Worm (Caenorhabditis elegans): ENCODE measurements around the gene T16G12.12.

T16G12.12 gene

ce11 chrIII:10064140-10064539, 10.7 kb downstream of the T16G12.12 start, which contains the start of gene ekl-6 (continued):
- no peak for TF ChIP-seq hpl-2 (GFP tag; optimal IDR thresholded peaks at IDR 0.05)
- TF ChIP-seq ztf-11 (tag; optimal IDR thresholded peaks at IDR 0.05) = peak in 1 of 2 experiments; percentile 89
- peak; percentile 40 for TF ChIP-seq fkh-8 (tag; optimal IDR thresholded peaks at IDR 0.05)
- TF ChIP-seq alr-1 (tag; optimal IDR thresholded peaks at IDR 0.05; ENCODE audit: borderline replicate concordance) = no peak
- no peak for TF ChIP-seq sptf-1 (tag; optimal IDR thresholded peaks at IDR 0.05)
- no peak for TF ChIP-seq C34B4.2 (tag; optimal IDR thresholded peaks at IDR 0.05)
- peak; percentile 14 for TF ChIP-seq F16B12.6 (tag; optimal IDR thresholded peaks at IDR 0.05)
- no peak for TF ChIP-seq tlp-1 (tag; optimal IDR thresholded peaks at IDR 0.05)
- TF ChIP-seq fkh-4 (tag; optimal IDR thresholded peaks at IDR 0.05; ENCODE audit: borderline replicate concordance) = peak; percentile 87
- TF ChIP-seq ceh-88 (GFP tag; IDR thresholded peaks at IDR 0.05) = no peak
- TF ChIP-seq zag-1 (tag; optimal IDR thresholded peaks at IDR 0.05) = no peak
- TF ChIP-seq nhr-47 (tag; optimal IDR thresholded peaks at IDR 0.05) = peak; percentile 80
- TF ChIP-seq pag-3 (tag; optimal IDR thresholded peaks at IDR 0.05; ENCODE audit: borderline replicate concordance, insufficient read depth) = no peak
- TF ChIP-seq isw-1 (GFP tag; IDR thresholded peaks at IDR 0.05) = peak; percentile 23
- TF ChIP-seq efl-3 (GFP tag; optimal IDR thresholded peaks at IDR 0.05) = no peak
- no peak for TF ChIP-seq nhr-84 (tag; optimal IDR thresholded peaks at IDR 0.05)
- TF ChIP-seq egl-13 (tag; optimal IDR thresholded peaks at IDR 0.05) = peak; percentile 73
- no peak for TF ChIP-seq nhr-11 (tag; optimal IDR thresholded peaks at IDR 0.05)
- TF ChIP-seq nhr-76 (tag; optimal IDR thresholded peaks at IDR 0.05) = no peak
- no peak for TF ChIP-seq hlh-17 (GFP tag; optimal IDR thresholded peaks at IDR 0.05; ENCODE audit: borderline replicate concordance)
- peak; percentile 82 for TF ChIP-seq sox-4 (tag; optimal IDR thresholded peaks at IDR 0.05)
- TF ChIP-seq tbx-2 (tag; optimal IDR thresholded peaks at IDR 0.05) = peak; percentile 80
- TF ChIP-seq ces-1 (GFP tag; optimal IDR thresholded peaks at IDR 0.05) = no peak
- TF ChIP-seq lsy-2 (tag; optimal IDR thresholded peaks at IDR 0.05) = peak in 1 of 2 experiments; percentile 71
- peak; percentile 97 for TF ChIP-seq rnt-1 (tag; optimal IDR thresholded peaks at IDR 0.05)
- TF ChIP-seq nhr-20 (tag; optimal IDR thresholded peaks at IDR 0.05) = peak; percentile 75
- no peak for TF ChIP-seq nhr-71 (tag; optimal IDR thresholded peaks at IDR 0.05)
- peak; percentile 76 for TF ChIP-seq xbp-1 (tag; optimal IDR thresholded peaks at IDR 0.05)
- TF ChIP-seq mep-1 (tag; optimal IDR thresholded peaks at IDR 0.05) = peak; percentile 47
- no peak for TF ChIP-seq jun-1 (tag; optimal IDR thresholded peaks at IDR 0.05)
- TF ChIP-seq fos-1 (tag; optimal IDR thresholded peaks at IDR 0.05) = no peak
- no peak for TF ChIP-seq vab-15 (tag; optimal IDR thresholded peaks at IDR 0.05)
- peak; percentile 36 for TF ChIP-seq sup-37 (GFP tag; optimal IDR thresholded peaks at IDR 0.05)
- TF ChIP-seq unc-98 (GFP tag; IDR thresholded peaks at IDR 0.05) = peak; percentile 54; the same call in 1 of the 2 replicates
- TF ChIP-seq dpl-1 (GFP tag; optimal IDR thresholded peaks at IDR 0.05) = peak; percentile 22 to 56 (median 55)
- no peak for TF ChIP-seq pqm-1 (tag; optimal IDR thresholded peaks at IDR 0.05)
- TF ChIP-seq C04F5.9 (tag; optimal IDR thresholded peaks at IDR 0.05) = peak; percentile 81
- TF ChIP-seq nhr-237 (tag; optimal IDR thresholded peaks at IDR 0.05) = no peak
- TF ChIP-seq mdl-1 (tag; optimal IDR thresholded peaks at IDR 0.05) = no peak
- TF ChIP-seq nhr-12 (tag; optimal IDR thresholded peaks at IDR 0.05) = no peak
- no peak for TF ChIP-seq hlh-4 (tag; optimal IDR thresholded peaks at IDR 0.05)
- peak; percentile 44 to 67 for TF ChIP-seq efl-1 (optimal IDR thresholded peaks at IDR 0.05)
- peak; percentile 56 to 93 for TF ChIP-seq efl-1 (GFP tag; optimal IDR thresholded peaks at IDR 0.05 in 1 of 2)
- no peak for TF ChIP-seq lin-39 (tag; optimal IDR thresholded peaks at IDR 0.05)
- peak; percentile 13 for TF ChIP-seq skn-1 (tag; optimal IDR thresholded peaks at IDR 0.05)
- TF ChIP-seq ama-1 (optimal IDR thresholded peaks at IDR 0.05) = no peak
- TF ChIP-seq snu-23 (GFP tag; optimal IDR thresholded peaks at IDR 0.05) = no peak
- TF ChIP-seq lin-35 (GFP tag; optimal IDR thresholded peaks at IDR 0.05) = peak; percentile 39 to 41
- no peak for TF ChIP-seq nhr-28 (tag; optimal IDR thresholded peaks at IDR 0.05)
- peak; percentile 25 for TF ChIP-seq lin-13 (GFP tag; optimal IDR thresholded peaks at IDR 0.05)
- no peak for TF ChIP-seq zip-4 (GFP tag; optimal IDR thresholded peaks at IDR 0.05)
- no peak for TF ChIP-seq mab-9 (GFP tag; IDR thresholded peaks at IDR 0.05)
- TF ChIP-seq lir-3 (tag; optimal IDR thresholded peaks at IDR 0.05; ENCODE audit: poor library complexity) = peak; percentile 92
- TF ChIP-seq nhr-90 (tag; optimal IDR thresholded peaks at IDR 0.05; ENCODE audit: poor library complexity) = peak; percentile 87

Measured in whole organism, L1 larva.